Worm (Caenorhabditis elegans) whole organism, young adult: Measurements from ENCODE around the gene nhr-152.

ENCODE experiments used
- D2030.7 ChIP-seq: fragments of 200-800 bp; sonication (Bioruptor generic); IDR thresholded peaks from 2 replicates; pipeline ENCODE4 v1.3.6; 2022; ENCODE audit warnings: missing genetic modification reagents, missing genetic modification characterization, missing compliant biosample characterization
- F10E7.11 ChIP-seq: sonication (generic microtip); optimal IDR thresholded peaks from 2 replicates; lab custom pipeline; 2017; ENCODE audit warnings: mild to moderate bottlenecking, missing genetic modification characterization, moderate library complexity, missing compliant biosample characterization
- F23B12.7 ChIP-seq: sonication (generic microtip); optimal IDR thresholded peaks from 2 replicates; lab custom pipeline; 2017; ENCODE audit warnings: missing genetic modification characterization, mild to moderate bottlenecking, missing compliant biosample characterization, antibody characterized with exemption, moderate library complexity; ENCODE audit not compliant: insufficient read depth
- F33H1.4 ChIP-seq: fragments of 200-800 bp; sonication (Bioruptor generic); IDR thresholded peaks from 2 replicates; pipeline ENCODE4 v1.3.6; 2022; ENCODE audit warnings: missing genetic modification reagents, missing genetic modification characterization, missing compliant biosample characterization
- F52B5.7 ChIP-seq: sonication (generic microtip); optimal IDR thresholded peaks from 2 replicates; lab custom pipeline; 2016; ENCODE audit warnings: mild to moderate bottlenecking, missing genetic modification characterization, missing compliant biosample characterization
- K11D2.4 ChIP-seq: fragments of 200-800 bp; sonication (Bioruptor generic); IDR thresholded peaks from 2 replicates; pipeline ENCODE4 v1.3.6; 2022; ENCODE audit warnings: missing genetic modification reagents, missing genetic modification characterization, missing compliant biosample characterization
- K12H6.12 ChIP-seq: fragments of 200-800 bp; sonication (Bioruptor generic); optimal IDR thresholded peaks from 2 replicates; lab custom pipeline; 2018; ENCODE audit warnings: mild to moderate bottlenecking, missing genetic modification characterization, missing compliant biosample characterization
- Y53F4B.3 ChIP-seq: fragments of 200-800 bp; sonication (Bioruptor generic); IDR thresholded peaks from 2 replicates; pipeline ENCODE4 v1.3.6; 2022; ENCODE audit warnings: missing genetic modification reagents, missing genetic modification characterization, missing compliant biosample characterization
- Y56A3A.18 ChIP-seq: fragments of 200-800 bp; sonication (Bioruptor generic); IDR thresholded peaks from 2 replicates; pipeline ENCODE4 v1.3.6; 2022; ENCODE audit warnings: missing genetic modification reagents, missing genetic modification characterization, missing compliant biosample characterization
- ama-1 ChIP-seq, 3 experiments: fragments of 150-350 bp in 1 of 3; sonication (generic microtip) in 2 of 3; optimal IDR thresholded peaks; 2 replicates each; lab custom pipeline; 2014 to 2018; ENCODE audit warnings: missing biosample characterization in 2 of 3, missing genetic modification characterization in 2 of 3, missing genetic modification reagents in 2 of 3
- aptf-2 ChIP-seq: fragments of 200-800 bp; sonication (Bioruptor generic); conservative IDR thresholded peaks from 2 replicates; pipeline ENCODE4 v1.3.6; 2022; ENCODE audit warnings: missing genetic modification reagents, missing genetic modification characterization, missing compliant biosample characterization
- attf-5 ChIP-seq: fragments of 200-800 bp; sonication (Bioruptor generic); optimal IDR thresholded peaks from 2 replicates; lab custom pipeline; 2018; ENCODE audit warnings: mild to moderate bottlenecking, missing genetic modification characterization, missing compliant biosample characterization
- cebp-1 ChIP-seq, 2 experiments: fragments of 200-800 bp in 1 of 2; sonication (Bioruptor generic) in 1 of 2; sonication (generic microtip) in 1 of 2; IDR thresholded peaks in 1 of 2; optimal IDR thresholded peaks in 1 of 2; 2 replicates each; pipeline versions ENCODE4 v1.3.6 to Lab custom; 2017 to 2022; ENCODE audit warnings: missing compliant biosample characterization in 2 of 2, missing genetic modification characterization in 2 of 2, mild to moderate bottlenecking in 1 of 2, missing genetic modification reagents in 1 of 2, moderate library complexity in 1 of 2
- ceh-100 ChIP-seq: fragments of 200-800 bp; sonication (Bioruptor generic); IDR thresholded peaks from 2 replicates; pipeline ENCODE4 v1.3.6; 2022; ENCODE audit warnings: missing genetic modification reagents, missing genetic modification characterization, missing compliant biosample characterization
- ceh-27 ChIP-seq: fragments of 200-800 bp; sonication (Bioruptor generic); optimal IDR thresholded peaks from 2 replicates; lab custom pipeline; 2018; ENCODE audit warnings: mild to moderate bottlenecking, missing genetic modification characterization, moderate library complexity, missing compliant biosample characterization
- chd-7 ChIP-seq: sonication (generic microtip); optimal IDR thresholded peaks from 2 replicates; lab custom pipeline; 2016; ENCODE audit warnings: mild to moderate bottlenecking, missing genetic modification characterization, moderate library complexity, missing compliant biosample characterization
- dpl-1 ChIP-seq: fragments of 150-350 bp; optimal IDR thresholded peaks from 2 replicates; lab custom pipeline; 2014; ENCODE audit warnings: missing biosample characterization, missing genetic modification reagents, missing genetic modification characterization
- efl-1 ChIP-seq: fragments of 150-350 bp; optimal IDR thresholded peaks from 2 replicates; lab custom pipeline; 2014; ENCODE audit warnings: missing biosample characterization, missing genetic modification reagents, missing genetic modification characterization
- egl-18 ChIP-seq: fragments of 200-800 bp; sonication (Bioruptor generic); IDR thresholded peaks from 2 replicates; pipeline ENCODE4 v1.3.6; 2022; ENCODE audit warnings: missing genetic modification reagents, missing genetic modification characterization, missing compliant biosample characterization
- ekl-4 ChIP-seq: fragments of 200-800 bp; sonication (Bioruptor generic); IDR thresholded peaks from 2 replicates; pipeline ENCODE4 v1.3.6; 2022; ENCODE audit warnings: missing genetic modification reagents, missing genetic modification characterization, missing compliant biosample characterization
- hmg-1.2 ChIP-seq: fragments of 200-800 bp; sonication (Bioruptor generic); IDR thresholded peaks from 2 replicates; pipeline ENCODE4 v1.3.6; 2022; ENCODE audit warnings: missing genetic modification reagents, missing genetic modification characterization, missing compliant biosample characterization
- hrde-1 ChIP-seq: sonication (generic microtip); optimal IDR thresholded peaks from 2 replicates; lab custom pipeline; 2016; ENCODE audit warnings: missing genetic modification characterization, mild to moderate bottlenecking, missing compliant biosample characterization, moderate library complexity, missing genotype, missing genetic modification reagents, borderline replicate concordance
- let-607 ChIP-seq, 2 experiments: fragments of 200-800 bp in 1 of 2; sonication (Bioruptor generic) in 1 of 2; sonication (generic microtip) in 1 of 2; optimal IDR thresholded peaks; 2 replicates each; lab custom pipeline; 2016 to 2018; ENCODE audit warnings: mild to moderate bottlenecking in 2 of 2, missing compliant biosample characterization in 2 of 2, missing genetic modification characterization in 2 of 2, moderate library complexity in 2 of 2, missing genotype in 1 of 2
- lin-26 ChIP-seq: fragments of 200-800 bp; sonication (Bioruptor generic); IDR thresholded peaks from 2 replicates; pipeline ENCODE4 v1.3.6; 2022; ENCODE audit warnings: missing genetic modification reagents, missing genetic modification characterization, missing compliant biosample characterization
- lin-35 ChIP-seq, 3 experiments: fragments of 150-350 bp in 2 of 3; sonication (generic microtip) in 1 of 3; optimal IDR thresholded peaks; 2 replicates each; lab custom pipeline; 2014 to 2018; ENCODE audit warnings: missing biosample characterization in 3 of 3, missing genetic modification characterization in 3 of 3, missing genetic modification reagents in 3 of 3
- lin-54 ChIP-seq: fragments of 200-800 bp; sonication (Bioruptor generic); optimal IDR thresholded peaks from 2 replicates; lab custom pipeline; 2018; ENCODE audit warnings: mild to moderate bottlenecking, missing genetic modification characterization, missing compliant biosample characterization
- madf-3 ChIP-seq: fragments of 200-800 bp; sonication (Bioruptor generic); IDR thresholded peaks from 2 replicates; pipeline ENCODE4 v1.3.6; 2022; ENCODE audit warnings: missing genetic modification reagents, missing genetic modification characterization, missing compliant biosample characterization
- mcd-1 ChIP-seq: fragments of 200-800 bp; sonication (Bioruptor generic); IDR thresholded peaks from 2 replicates; pipeline ENCODE4 v1.3.6; 2022; ENCODE audit warnings: missing genetic modification reagents, missing genetic modification characterization, missing compliant biosample characterization
- mxl-1 ChIP-seq: sonication (generic microtip); optimal IDR thresholded peaks from 2 replicates; lab custom pipeline; 2016; ENCODE audit warnings: missing genetic modification characterization, missing compliant biosample characterization
- rec-8 ChIP-seq, 2 experiments: sonication (generic microtip); optimal IDR thresholded peaks; 2 replicates each; lab custom pipeline; 2016; ENCODE audit warnings: mild to moderate bottlenecking in 2 of 2, missing genetic modification characterization in 2 of 2, missing genetic modification reagents in 2 of 2, missing genotype in 2 of 2, missing biosample characterization in 1 of 2, missing compliant biosample characterization in 1 of 2, moderate library complexity in 1 of 2
- sea-2 ChIP-seq: fragments of 200-800 bp; sonication (Bioruptor generic); IDR thresholded peaks from 2 replicates; pipeline ENCODE4 v1.3.6; 2022; ENCODE audit warnings: missing genetic modification characterization, missing compliant biosample characterization
- snpc-4 ChIP-seq, 5 experiments: fragments of 150-350 bp in 1 of 5; sonication (generic microtip) in 4 of 5; optimal IDR thresholded peaks; 2 replicates each; lab custom pipeline; 2014 to 2018; ENCODE audit warnings: missing genetic modification characterization in 5 of 5, missing biosample characterization in 3 of 5, antibody characterized with exemption in 2 of 5, mild to moderate bottlenecking in 2 of 5, missing compliant biosample characterization in 2 of 5, missing genotype in 2 of 5, moderate library complexity in 2 of 5, missing genetic modification reagents in 1 of 5
- sptf-2 ChIP-seq: fragments of 200-800 bp; sonication (Bioruptor generic); optimal IDR thresholded peaks from 2 replicates; lab custom pipeline; 2018; ENCODE audit warnings: mild to moderate bottlenecking, missing genetic modification characterization, missing compliant biosample characterization
- tlf-1 ChIP-seq: fragments of 200-800 bp; sonication (Bioruptor generic); optimal IDR thresholded peaks from 2 replicates; lab custom pipeline; 2018; ENCODE audit warnings: mild to moderate bottlenecking, missing genetic modification characterization, missing compliant biosample characterization
- unc-130 ChIP-seq: sonication (generic microtip); optimal IDR thresholded peaks from 2 replicates; lab custom pipeline; 2016; ENCODE audit warnings: missing genetic modification reagents, missing genetic modification characterization, missing compliant biosample characterization
- zim-3 ChIP-seq: sonication (generic microtip); optimal IDR thresholded peaks from 2 replicates; lab custom pipeline; 2017; ENCODE audit warnings: mild to moderate bottlenecking, missing genetic modification characterization, moderate library complexity, missing compliant biosample characterization

nhr-152 gene

ce11 chrV:7733240-7733765, 47.2 kb downstream of the nhr-152 start (continued):
- TF ChIP-seq K11D2.4 (GFP tag; lab: Robert Waterston, UW) (no peak), F10E7.11 (no peak), lin-26 (no peak), ceh-100 (no peak), sea-2 (GFP tag; lab: Robert Waterston, UW) (no peak), D2030.7 (GFP tag; lab: Robert Waterston, UW) (no peak), sptf-2 (GFP tag; lab: Kevin White, UChicago) (no peak), ekl-4 (peak; percentile 60; the same call in 1 of the 2 replicates), Y56A3A.18 (no peak), hrde-1 (peak; percentile 38), unc-130 (GFP tag; lab: Kevin White, UChicago) (no peak), F52B5.7 (peak; percentile 9), mxl-1 (tag; lab: Kevin White, UChicago) (peak; percentile 26), mcd-1 (GFP tag; lab: Robert Waterston, UW) (0 out of 2 replicates have a peak, but pooled peaks have one; percentile 12), snpc-4 (GFP tag; optimal IDR thresholded peaks at IDR 0.05; lab: Kevin White, UChicago) (no peak), snpc-4 (tag; optimal IDR thresholded peaks at IDR 0.05; lab: Kevin White, UChicago) (no peak), ama-1 (optimal IDR thresholded peaks at IDR 0.05; lab: Kevin White, UChicago) (no peak), ama-1 (GFP tag; optimal IDR thresholded peaks at IDR 0.05; lab: Kevin White, UChicago) (peak in 1 of 2 experiments; percentile 43), dpl-1 (no peak), egl-18 (GFP tag; lab: Robert Waterston, UW) (no peak), F23B12.7 (tag; lab: Kevin White, UChicago) (no peak)

ce11 chrV:7734909-7735308, 48.8 kb downstream of the nhr-152 start, which contains the start of gene clic-1:
TSS of gene clic-1 (minus strand) at chrV:7734911.
- peak; percentile 16 for TF ChIP-seq attf-5 (GFP tag; lab: Kevin White, UChicago)
- no peak for TF ChIP-seq Y53F4B.3 (GFP tag; lab: Robert Waterston, UW)
- no peak for TF ChIP-seq K12H6.12 (tag; lab: Kevin White, UChicago)
- TF ChIP-seq madf-3 (GFP tag; lab: Robert Waterston, UW), result peak; percentile 98
- TF ChIP-seq rec-8 (tag; optimal IDR thresholded peaks at IDR 0.05; lab: Kevin White, UChicago), result no peak
- peak; percentile 82 for TF ChIP-seq efl-1 (GFP tag; lab: Kevin White, UChicago)
- TF ChIP-seq lin-35 (GFP tag; optimal IDR thresholded peaks at IDR 0.05; lab: Kevin White, UChicago), result peak in 1 of 3 experiments; percentile 86
- TF ChIP-seq dpl-1, result peak; percentile 62
- peak; percentile 25 for TF ChIP-seq F23B12.7 (tag; lab: Kevin White, UChicago)
- no peak for TF ChIP-seq tlf-1 (GFP tag; lab: Kevin White, UChicago)
- TF ChIP-seq aptf-2, result no peak
- peak; percentile 91 for TF ChIP-seq lin-54 (GFP tag; lab: Kevin White, UChicago)
- peak; percentile 14; the same call in 1 of the 2 replicates for TF ChIP-seq hmg-1.2 (GFP tag; lab: Robert Waterston, UW)
- TF ChIP-seq chd-7 (tag; lab: Kevin White, UChicago), result no peak
- TF ChIP-seq let-607 (tag; optimal IDR thresholded peaks at IDR 0.05; lab: Kevin White, UChicago), result peak; percentile 79 to 82
- 0 out of 2 replicates have a peak, but pooled peaks have one; percentile 32 for TF ChIP-seq mcd-1 (GFP tag; lab: Robert Waterston, UW)
- TF ChIP-seq F33H1.4 (GFP tag; lab: Robert Waterston, UW), result peak; percentile 14; the same call in 1 of the 2 replicates
- no peak for TF ChIP-seq zim-3 (tag; lab: Kevin White, UChicago)
- TF ChIP-seq cebp-1 (GFP tag; IDR thresholded peaks at IDR 0.05; lab: Robert Waterston, UW), result peak; percentile 69
- TF ChIP-seq cebp-1 (tag; optimal IDR thresholded peaks at IDR 0.05; lab: Kevin White, UChicago), result peak; percentile 94
- TF ChIP-seq ceh-27 (GFP tag; lab: Kevin White, UChicago), result peak; percentile 24
- TF ChIP-seq, all 124 proteins: peak for 13
